Fruit fly (Drosophila melanogaster) whole organism, embryonic: ENCODE data around the gene Gr39a.

ENCODE experiments used
- Adf1 ChIP-seq: fragments of 200-800 bp; sonication (Bioruptor generic); IDR thresholded peaks from 2 replicates; pipeline ENCODE4 v1.3.6; 2022; ENCODE audit warnings: missing biosample characterization, missing genetic modification characterization
- Antp ChIP-seq: fragments of 200-800 bp; sonication (Bioruptor generic); optimal IDR thresholded peaks from 3 replicates; lab custom pipeline; 2016; ENCODE audit warnings: missing biosample characterization, missing genetic modification characterization
- Asciz ChIP-seq: fragments of 200-800 bp; sonication (Bioruptor generic); optimal IDR thresholded peaks from 2 replicates; lab custom pipeline; 2017; ENCODE audit warnings: missing biosample characterization, mild to moderate bottlenecking, missing genetic modification characterization, missing genetic modification reagents
- Atf-2 ChIP-seq: fragments of 200-800 bp; sonication (Bioruptor generic); optimal IDR thresholded peaks from 2 replicates; lab custom pipeline; 2016; ENCODE audit warnings: missing biosample characterization, missing genetic modification characterization
- B-H1 ChIP-seq: fragments of 200-800 bp; sonication (Bioruptor generic); IDR thresholded peaks from 3 replicates; pipeline ENCODE4 v1.3.6; 2022; ENCODE audit warnings: missing biosample characterization, missing genetic modification characterization
- CG10959 ChIP-seq: fragments of 200-800 bp; sonication (Bioruptor generic); IDR thresholded peaks from 2 replicates; pipeline ENCODE4 v1.3.6; 2022; ENCODE audit warnings: missing biosample characterization, missing genetic modification characterization
- CG11560 ChIP-seq: fragments of 200-800 bp; sonication (Bioruptor generic); IDR thresholded peaks from 3 replicates; pipeline ENCODE4 v1.3.6; 2022; ENCODE audit warnings: missing biosample characterization, missing genetic modification characterization
- CG12071 ChIP-seq: fragments of 200-800 bp; sonication (Bioruptor generic); optimal IDR thresholded peaks from 3 replicates; lab custom pipeline; 2018; ENCODE audit warnings: missing biosample characterization, mild to moderate bottlenecking, missing genetic modification characterization
- CG12744 ChIP-seq: fragments of 200-800 bp; sonication (Bioruptor generic); optimal IDR thresholded peaks from 2 replicates; lab custom pipeline; 2016; ENCODE audit warnings: missing biosample characterization, missing genetic modification characterization
- CG12769 ChIP-seq: fragments of 200-800 bp; sonication (Bioruptor generic); optimal IDR thresholded peaks from 2 replicates; lab custom pipeline; 2019; ENCODE audit warnings: missing biosample characterization, mild to moderate bottlenecking, missing genetic modification characterization, moderate library complexity
- CG14050 ChIP-seq: fragments of 200-800 bp; sonication (Bioruptor generic); IDR thresholded peaks from 3 replicates; pipeline ENCODE4 v1.3.6; 2022; ENCODE audit warnings: missing biosample characterization, missing genetic modification characterization
- CG14860 ChIP-seq: fragments of 200-800 bp; sonication (Bioruptor generic); IDR thresholded peaks from 3 replicates; pipeline ENCODE4 v1.3.6; 2022; ENCODE audit warnings: missing biosample characterization, missing genetic modification characterization; ENCODE audit not compliant: partially characterized antibody
- CG15269 ChIP-seq: fragments of 200-800 bp; sonication (Bioruptor generic); optimal IDR thresholded peaks from 2 replicates; lab custom pipeline; 2018; ENCODE audit warnings: missing biosample characterization, mild to moderate bottlenecking, missing genetic modification characterization, moderate library complexity
- CG17361 ChIP-seq: fragments of 200-800 bp; sonication (Bioruptor generic); IDR thresholded peaks from 3 replicates; pipeline ENCODE4 v1.3.6; 2022; ENCODE audit warnings: missing biosample characterization, missing genetic modification characterization
- CG17568 ChIP-seq: fragments of 200-800 bp; sonication (Bioruptor generic); optimal IDR thresholded peaks from 2 replicates; lab custom pipeline; 2018; ENCODE audit warnings: missing biosample characterization, mild to moderate bottlenecking, missing genetic modification characterization, moderate library complexity
- CG3407 ChIP-seq: fragments of 200-800 bp; sonication (Bioruptor generic); optimal IDR thresholded peaks from 2 replicates; lab custom pipeline; 2018; ENCODE audit warnings: missing biosample characterization, mild to moderate bottlenecking, missing genetic modification characterization
- CG6683 ChIP-seq: fragments of 200-800 bp; sonication (Bioruptor generic); optimal IDR thresholded peaks from 2 replicates; lab custom pipeline; 2017; ENCODE audit warnings: missing biosample characterization, mild to moderate bottlenecking, missing genetic modification characterization, missing genetic modification reagents
- CG8290 ChIP-seq, 3 experiments: fragments of 200-800 bp; sonication (Bioruptor generic); optimal IDR thresholded peaks; 2 replicates each; lab custom pipeline; 2016 to 2019; ENCODE audit warnings: missing biosample characterization in 3 of 3, missing genetic modification characterization in 3 of 3, mild to moderate bottlenecking in 2 of 3, moderate library complexity in 1 of 3
- CG8388 ChIP-seq: fragments of 200-800 bp; sonication (Bioruptor generic); optimal IDR thresholded peaks from 2 replicates; lab custom pipeline; 2019; ENCODE audit warnings: missing biosample characterization, mild to moderate bottlenecking, missing genetic modification characterization, moderate library complexity
- CG8944 ChIP-seq: fragments of 200-800 bp; sonication (Bioruptor generic); optimal IDR thresholded peaks from 3 replicates; lab custom pipeline; 2016; ENCODE audit warnings: missing biosample characterization, missing genetic modification characterization
- CG9817 ChIP-seq: fragments of 200-800 bp; sonication (Bioruptor generic); optimal IDR thresholded peaks from 2 replicates; lab custom pipeline; 2018; ENCODE audit warnings: missing biosample characterization, mild to moderate bottlenecking, missing genetic modification characterization, moderate library complexity
- Camta ChIP-seq: fragments of 200-800 bp; sonication (Bioruptor generic); optimal IDR thresholded peaks from 2 replicates; lab custom pipeline; 2016; ENCODE audit warnings: missing biosample characterization, missing genetic modification characterization
- Deaf1 ChIP-seq: fragments of 200-800 bp; optimal IDR thresholded peaks from 3 replicates; lab custom pipeline; 2019; ENCODE audit warnings: missing biosample characterization, mild to moderate bottlenecking, missing genetic modification characterization, moderate library complexity
- E2f1 ChIP-seq: fragments of 200-800 bp; sonication (Bioruptor generic); IDR thresholded peaks from 2 replicates; pipeline ENCODE4 v1.3.6; 2022; ENCODE audit warnings: missing biosample characterization, missing genetic modification characterization
- Hr78 ChIP-seq, 2 experiments: fragments of 200-800 bp in 1 of 2; fragments of >200 bp in 1 of 2; sonication (Bioruptor generic) in 1 of 2; optimal IDR thresholded peaks; 2 replicates each; lab custom pipeline; 2017 to 2019; ENCODE audit warnings: missing biosample characterization in 2 of 2, missing genetic modification characterization in 2 of 2, mild to moderate bottlenecking in 1 of 2, moderate library complexity in 1 of 2
- Lpt ChIP-seq: fragments of >200 bp; optimal IDR thresholded peaks from 2 replicates; lab custom pipeline; 2018; ENCODE audit warnings: missing biosample characterization, missing genetic modification characterization
- Max ChIP-seq: fragments of 200-800 bp; sonication (Bioruptor generic); optimal IDR thresholded peaks from 2 replicates; lab custom pipeline; 2016; ENCODE audit warnings: missing biosample characterization, mild to moderate bottlenecking, missing genetic modification characterization
- Neu2 ChIP-seq: fragments of 200-800 bp; sonication (Bioruptor generic); optimal IDR thresholded peaks from 3 replicates; lab custom pipeline; 2016; ENCODE audit warnings: missing biosample characterization, missing genetic modification characterization, borderline replicate concordance
- Nf-YB ChIP-seq: fragments of 200-800 bp; sonication (Bioruptor generic); optimal IDR thresholded peaks from 3 replicates; lab custom pipeline; 2019; ENCODE audit warnings: missing biosample characterization, mild to moderate bottlenecking, missing genetic modification characterization, moderate library complexity
- Xbp1 ChIP-seq: fragments of 200-800 bp; sonication (Bioruptor generic); optimal IDR thresholded peaks from 3 replicates; lab custom pipeline; 2016; ENCODE audit warnings: missing biosample characterization, mild to moderate bottlenecking, missing genetic modification characterization
- ac ChIP-seq: fragments of 200-800 bp; sonication (Bioruptor generic); optimal IDR thresholded peaks from 3 replicates; lab custom pipeline; 2017; ENCODE audit warnings: missing biosample characterization, mild to moderate bottlenecking, missing genetic modification characterization
- ap ChIP-seq: fragments of 200-800 bp; sonication (Bioruptor generic); IDR thresholded peaks from 2 replicates; pipeline ENCODE4 v1.3.6; 2022; ENCODE audit warnings: missing biosample characterization, missing genetic modification characterization
- ato ChIP-seq: fragments of 200-800 bp; sonication (Bioruptor generic); IDR thresholded peaks from 2 replicates; pipeline ENCODE4 v1.3.6; 2022; ENCODE audit warnings: missing biosample characterization, missing genetic modification characterization; ENCODE audit not compliant: partially characterized antibody
- caup ChIP-seq: fragments of 200-800 bp; sonication (Bioruptor generic); optimal IDR thresholded peaks from 3 replicates; lab custom pipeline; 2017; ENCODE audit warnings: missing biosample characterization, mild to moderate bottlenecking, missing genetic modification characterization, moderate library complexity; ENCODE audit not compliant: severe bottlenecking
- cwo ChIP-seq: fragments of 200-800 bp; sonication (Bioruptor generic); optimal IDR thresholded peaks from 3 replicates; lab custom pipeline; 2017; ENCODE audit warnings: missing biosample characterization, missing genetic modification characterization, mild to moderate bottlenecking, moderate library complexity, missing genetic modification reagents
- danr ChIP-seq: fragments of 200-800 bp; sonication (Bioruptor generic); IDR thresholded peaks from 2 replicates; pipeline ENCODE4 v1.3.6; 2022; ENCODE audit warnings: missing biosample characterization, missing genetic modification characterization
- emc ChIP-seq: fragments of 200-800 bp; sonication (Bioruptor generic); optimal IDR thresholded peaks from 2 replicates; lab custom pipeline; 2016; ENCODE audit warnings: missing biosample characterization, missing genetic modification characterization
- ftz-f1 ChIP-seq: fragments of 200-800 bp; sonication (Bioruptor generic); optimal IDR thresholded peaks from 2 replicates; lab custom pipeline; 2016; ENCODE audit warnings: missing biosample characterization, missing genetic modification characterization
- h ChIP-seq: fragments of >200 bp; optimal IDR thresholded peaks from 2 replicates; lab custom pipeline; 2017
- her ChIP-seq: fragments of 200-800 bp; sonication (Bioruptor generic); optimal IDR thresholded peaks from 2 replicates; lab custom pipeline; 2016; ENCODE audit warnings: missing biosample characterization, missing genetic modification characterization
- kay ChIP-seq: fragments of 200-800 bp; sonication (Bioruptor generic); optimal IDR thresholded peaks from 2 replicates; lab custom pipeline; 2016; ENCODE audit warnings: missing biosample characterization, missing genetic modification characterization
- knrl ChIP-seq: fragments of 200-800 bp; sonication (Bioruptor generic); IDR thresholded peaks from 3 replicates; pipeline ENCODE4 v1.3.6; 2022; ENCODE audit warnings: missing biosample characterization, missing genetic modification characterization; ENCODE audit not compliant: partially characterized antibody
- lov ChIP-seq, 2 experiments: fragments of 200-800 bp in 1 of 2; fragments of >200 bp in 1 of 2; sonication (Bioruptor generic) in 1 of 2; IDR thresholded peaks in 1 of 2; optimal IDR thresholded peaks in 1 of 2; 2 replicates in 1 of 2; 3 replicates in 1 of 2; pipeline versions ENCODE4 v1.3.6 to Lab custom; 2017 to 2022; ENCODE audit warnings: missing biosample characterization in 1 of 2, missing genetic modification characterization in 1 of 2
- pzg ChIP-seq: fragments of 200-800 bp; sonication (Bioruptor generic); optimal IDR thresholded peaks from 3 replicates; lab custom pipeline; 2018; ENCODE audit warnings: missing biosample characterization, mild to moderate bottlenecking, missing genetic modification characterization, moderate library complexity
- rib ChIP-seq: fragments of 200-800 bp; sonication (Bioruptor generic); IDR thresholded peaks from 2 replicates; pipeline ENCODE4 v1.3.6; 2022; ENCODE audit warnings: missing biosample characterization, missing genetic modification characterization
- sd ChIP-seq: fragments of 200-800 bp; sonication (Bioruptor generic); optimal IDR thresholded peaks from 3 replicates; lab custom pipeline; 2018; ENCODE audit warnings: missing biosample characterization, mild to moderate bottlenecking, missing genetic modification characterization, moderate library complexity
- sna ChIP-seq: fragments of 200-800 bp; sonication (Bioruptor generic); IDR thresholded peaks from 2 replicates; pipeline ENCODE4 v1.3.6; 2022; ENCODE audit warnings: missing biosample characterization, missing genetic modification characterization; ENCODE audit not compliant: partially characterized antibody
- tap ChIP-seq: fragments of 200-800 bp; optimal IDR thresholded peaks from 3 replicates; lab custom pipeline; 2019; ENCODE audit warnings: missing biosample characterization, mild to moderate bottlenecking, missing genetic modification characterization, moderate library complexity
- tll ChIP-seq, 2 experiments: fragments of 200-800 bp in 1 of 2; fragments of >200 bp in 1 of 2; sonication (Bioruptor generic) in 1 of 2; optimal IDR thresholded peaks; 2 replicates each; lab custom pipeline; 2017 to 2019; ENCODE audit warnings: missing biosample characterization in 2 of 2, missing genetic modification characterization in 2 of 2, mild to moderate bottlenecking in 1 of 2, moderate library complexity in 1 of 2
- tx ChIP-seq: fragments of 200-800 bp; sonication (Bioruptor generic); optimal IDR thresholded peaks from 2 replicates; lab custom pipeline; 2016; ENCODE audit warnings: missing biosample characterization, missing genetic modification characterization

Gene Gr39a

dm6 chr2L:21260869-21261268, 29.7 kb upstream of the Gr39a start (continued):
- TF ChIP-seq tll (GFP tag; optimal IDR thresholded peaks at IDR 0.05; lab: Kevin White, UChicago) (no peak), h (no peak), tap (tag; lab: Kevin White, UChicago) (no peak), sna (GFP tag; lab: Robert Waterston, UW) (no peak), CG17361 (GFP tag; lab: Robert Waterston, UW) (0 out of 3 replicates have a peak, but pooled peaks have one; percentile 28), CG9817 (tag; lab: Kevin White, UChicago) (no peak), Asciz (GFP tag; lab: Kevin White, UChicago) (no peak), CG17568 (peak; percentile 15), CG8944 (GFP tag; lab: Kevin White, UChicago) (no peak), CG14050 (no peak), Nf-YB (no peak), emc (GFP tag; lab: Kevin White, UChicago) (no peak), CG14860 (no peak), Adf1 (GFP tag; lab: Robert Waterston, UW) (no peak), CG3407 (GFP tag; lab: Kevin White, UChicago) (no peak), rib (no peak), tx (GFP tag; lab: Kevin White, UChicago) (no peak), ftz-f1 (no peak), CG12071 (GFP tag; lab: Kevin White, UChicago) (no peak), sd (no peak), B-H1 (GFP tag; lab: Robert Waterston, UW) (no peak), Camta (GFP tag; lab: Kevin White, UChicago) (no peak), CG8388 (GFP tag; lab: Kevin White, UChicago) (no peak), Antp (peak; percentile 54), cwo (GFP tag; lab: Kevin White, UChicago) (no peak), Atf-2 (GFP tag; lab: Kevin White, UChicago) (no peak), Lpt (no peak), kay (GFP tag; lab: Kevin White, UChicago) (no peak), ac (GFP tag; lab: Kevin White, UChicago) (no peak), CG12769 (tag; lab: Kevin White, UChicago) (no peak), CG6683 (no peak), her (GFP tag; lab: Kevin White, UChicago) (no peak), caup (no peak), CG15269 (no peak), CG10959 (GFP tag; lab: Robert Waterston, UW) (no peak), CG12744 (GFP tag; lab: Kevin White, UChicago) (no peak), Hr78 (GFP tag; optimal IDR thresholded peaks at IDR 0.05; lab: Kevin White, UChicago) (no peak), Max (no peak), Deaf1 (tag; lab: Kevin White, UChicago) (no peak), ap (no peak), danr (no peak), ato (GFP tag; lab: Robert Waterston, UW) (no peak), E2f1 (no peak), pzg (GFP tag; lab: Kevin White, UChicago) (peak; percentile 77), Xbp1 (GFP tag; lab: Kevin White, UChicago) (peak; percentile 25), CG8290 (GFP tag; optimal IDR thresholded peaks at IDR 0.05; lab: Kevin White, UChicago) (peak; percentile 4), CG8290 (tag; optimal IDR thresholded peaks at IDR 0.05; lab: Kevin White, UChicago) (no peak), lov (optimal IDR thresholded peaks at IDR 0.05; lab: Kevin White, UChicago) (no peak), lov (GFP tag; IDR thresholded peaks at IDR 0.05; lab: Robert Waterston, UW) (no peak), CG11560 (tag; lab: Robert Waterston, UW) (no peak), knrl (no peak), Neu2 (GFP tag; lab: Kevin White, UChicago) (no peak)
